Worm (Caenorhabditis elegans): ENCODE results near the gene elb-1.

ce11 chrIII:11705930-11706329 is 13.3 kb downstream of the elb-1 start:
- no peak for TF ChIP-seq lin-39 (tag; optimal IDR thresholded peaks at IDR 0.05)
- TF ChIP-seq aly-2 (tag; optimal IDR thresholded peaks at IDR 0.05) = no peak
- no peak for TF ChIP-seq pha-4 (tag; optimal IDR thresholded peaks at IDR 0.05)
- TF ChIP-seq egl-27 (tag; optimal IDR thresholded peaks at IDR 0.05) = no peak
- no peak for TF ChIP-seq ama-1 (optimal IDR thresholded peaks at IDR 0.05)
- TF ChIP-seq nfya-1 (tag; optimal IDR thresholded peaks at IDR 0.05; ENCODE audit: insufficient read depth) = no peak
- TF ChIP-seq nhr-28 (tag; optimal IDR thresholded peaks at IDR 0.05) = no peak
- no peak for TF ChIP-seq zag-1 (tag; optimal IDR thresholded peaks at IDR 0.05)
- no peak for TF ChIP-seq ztf-11 (tag; optimal IDR thresholded peaks at IDR 0.05)
- TF ChIP-seq jun-1 (tag; optimal IDR thresholded peaks at IDR 0.05) = no peak
- TF ChIP-seq nhr-67 (tag; optimal IDR thresholded peaks at IDR 0.05) = no peak
- TF ChIP-seq tbx-2 (tag; optimal IDR thresholded peaks at IDR 0.05) = no peak
- TF ChIP-seq R02D3.7 (tag; optimal IDR thresholded peaks at IDR 0.05) = no peak
- no peak for TF ChIP-seq nhr-12 (tag; optimal IDR thresholded peaks at IDR 0.05)
